Fruit fly (Drosophila melanogaster) whole organism, prepupa: ENCODE results near the gene CG18088.
A peak's percentile ranks its signal among the peaks of the same experiment; 100 is the strongest.

ENCODE experiments used
- Blimp-1 ChIP-seq: fragments of 200-800 bp; sonication (Bioruptor generic); optimal IDR thresholded peaks from 3 replicates; lab custom pipeline; 2017; ENCODE audit warnings: missing biosample characterization, missing genetic modification characterization, mild to moderate bottlenecking, moderate library complexity, missing genetic modification reagents
- CG10631 ChIP-seq: fragments of 200-800 bp; sonication (Bioruptor generic); optimal IDR thresholded peaks from 2 replicates; lab custom pipeline; 2016; ENCODE audit warnings: missing biosample characterization, missing genetic modification characterization
- CG10669 ChIP-seq: fragments of 200-800 bp; sonication (Bioruptor generic); optimal IDR thresholded peaks from 3 replicates; lab custom pipeline; 2018; ENCODE audit warnings: missing biosample characterization, mild to moderate bottlenecking, missing genetic modification characterization, moderate library complexity
- CG11294 ChIP-seq: fragments of 200-800 bp; sonication (Bioruptor generic); IDR thresholded peaks from 2 replicates; pipeline ENCODE4 v1.3.6; 2022; ENCODE audit warnings: missing biosample characterization, missing genetic modification characterization
- CG11902 ChIP-seq: fragments of 200-800 bp; sonication (Bioruptor generic); optimal IDR thresholded peaks from 3 replicates; lab custom pipeline; 2016; ENCODE audit warnings: missing biosample characterization, missing genetic modification characterization
- CG15336 ChIP-seq: fragments of 200-800 bp; sonication (Bioruptor generic); IDR thresholded peaks from 2 replicates; pipeline ENCODE4 v1.3.6; 2022; ENCODE audit warnings: missing biosample characterization, missing genetic modification characterization
- CG1621 ChIP-seq: fragments of 200-800 bp; sonication (Bioruptor generic); optimal IDR thresholded peaks from 3 replicates; lab custom pipeline; 2018; ENCODE audit warnings: missing biosample characterization, mild to moderate bottlenecking, missing genetic modification characterization
- CG16779 ChIP-seq: fragments of 200-800 bp; sonication (Bioruptor generic); optimal IDR thresholded peaks from 3 replicates; lab custom pipeline; 2017; ENCODE audit warnings: missing biosample characterization, mild to moderate bottlenecking, missing genetic modification characterization
- CG3032 ChIP-seq: fragments of 200-800 bp; optimal IDR thresholded peaks from 2 replicates; lab custom pipeline; 2019; ENCODE audit warnings: missing biosample characterization, mild to moderate bottlenecking, missing genetic modification characterization, moderate library complexity
- CG31627 ChIP-seq: fragments of 200-800 bp; sonication (Bioruptor generic); optimal IDR thresholded peaks from 3 replicates; lab custom pipeline; 2016; ENCODE audit warnings: missing biosample characterization, missing genetic modification characterization
- CG32006 ChIP-seq: fragments of 200-800 bp; sonication (Bioruptor generic); optimal IDR thresholded peaks from 3 replicates; lab custom pipeline; 2017; ENCODE audit warnings: missing biosample characterization, mild to moderate bottlenecking, missing genetic modification characterization
- CG34406 ChIP-seq: fragments of 200-800 bp; sonication (Bioruptor generic); optimal IDR thresholded peaks from 3 replicates; lab custom pipeline; 2016; ENCODE audit warnings: missing biosample characterization, missing genetic modification characterization
- CG3919 ChIP-seq: fragments of 200-800 bp; sonication (Bioruptor generic); optimal IDR thresholded peaks from 3 replicates; lab custom pipeline; 2016; ENCODE audit warnings: missing biosample characterization, missing genetic modification characterization
- CG4318 ChIP-seq: fragments of 200-800 bp; sonication (Bioruptor generic); optimal IDR thresholded peaks from 3 replicates; lab custom pipeline; 2017; ENCODE audit warnings: missing biosample characterization, mild to moderate bottlenecking, missing genetic modification characterization
- CG6163 ChIP-seq: fragments of 200-800 bp; sonication (Bioruptor generic); IDR thresholded peaks from 3 replicates; pipeline ENCODE4 v1.3.6; 2022; ENCODE audit warnings: missing biosample characterization, missing genetic modification characterization
- CG6792 ChIP-seq: fragments of 200-800 bp; sonication (Bioruptor generic); optimal IDR thresholded peaks from 3 replicates; lab custom pipeline; 2016; ENCODE audit warnings: missing biosample characterization, missing genetic modification characterization
- CG6854 ChIP-seq: fragments of 200-800 bp; sonication (Bioruptor generic); optimal IDR thresholded peaks from 2 replicates; lab custom pipeline; 2017; ENCODE audit warnings: missing biosample characterization, mild to moderate bottlenecking, missing genetic modification characterization
- CG7368 ChIP-seq: fragments of 200-800 bp; sonication (Bioruptor generic); optimal IDR thresholded peaks from 3 replicates; lab custom pipeline; 2016; ENCODE audit warnings: missing biosample characterization, missing genetic modification characterization
- CG8119 ChIP-seq: fragments of 200-800 bp; sonication (Bioruptor generic); IDR thresholded peaks from 3 replicates; pipeline ENCODE4 v1.3.6; 2022; ENCODE audit warnings: missing biosample characterization, missing genetic modification characterization
- CG8319 ChIP-seq: fragments of 200-800 bp; sonication (Bioruptor generic); optimal IDR thresholded peaks from 3 replicates; lab custom pipeline; 2016; ENCODE audit warnings: missing biosample characterization, missing genetic modification characterization
- CG8632 ChIP-seq: fragments of 200-800 bp; sonication (Bioruptor generic); optimal IDR thresholded peaks from 3 replicates; lab custom pipeline; 2016; ENCODE audit warnings: missing biosample characterization, missing genetic modification characterization
- CG9139 ChIP-seq: fragments of 200-800 bp; sonication (Bioruptor generic); optimal IDR thresholded peaks from 3 replicates; lab custom pipeline; 2017; ENCODE audit warnings: missing biosample characterization, mild to moderate bottlenecking, missing genetic modification characterization
- Eip75B ChIP-seq: fragments of 200-800 bp; sonication (Bioruptor generic); optimal IDR thresholded peaks from 3 replicates; lab custom pipeline; 2016; ENCODE audit warnings: missing biosample characterization, missing genetic modification characterization
- Eip78C ChIP-seq: fragments of 200-800 bp; sonication (Bioruptor generic); peaks from one replicate; lab custom pipeline; 2016; ENCODE audit warnings: missing biosample characterization, missing genetic modification characterization
- Ets21C ChIP-seq: fragments of 200-800 bp; sonication (Bioruptor generic); optimal IDR thresholded peaks from 3 replicates; lab custom pipeline; 2016; ENCODE audit warnings: missing biosample characterization, missing genetic modification characterization
- Ets96B ChIP-seq: fragments of 200-800 bp; optimal IDR thresholded peaks from 2 replicates; lab custom pipeline; 2019; ENCODE audit warnings: missing biosample characterization, mild to moderate bottlenecking, missing genetic modification characterization, moderate library complexity
- Gug ChIP-seq: fragments of 200-800 bp; sonication (Bioruptor generic); IDR thresholded peaks from 2 replicates; pipeline ENCODE4 v1.3.6; 2022; ENCODE audit warnings: missing biosample characterization, missing genetic modification characterization
- Hr38 ChIP-seq: sonication (Bioruptor generic); optimal IDR thresholded peaks from 2 replicates; lab custom pipeline; 2016; ENCODE audit warnings: missing biosample characterization, missing genetic modification characterization
- Hr39 ChIP-seq: fragments of 200-800 bp; sonication (Bioruptor generic); optimal IDR thresholded peaks from 2 replicates; lab custom pipeline; 2016; ENCODE audit warnings: missing biosample characterization, missing genetic modification characterization
- Hr4 ChIP-seq: fragments of 200-800 bp; sonication (Bioruptor generic); optimal IDR thresholded peaks from 3 replicates; lab custom pipeline; 2016; ENCODE audit warnings: missing biosample characterization, missing genetic modification characterization
- Lpt ChIP-seq: fragments of 200-800 bp; sonication (Bioruptor generic); optimal IDR thresholded peaks from 3 replicates; lab custom pipeline; 2016; ENCODE audit warnings: missing biosample characterization, missing genetic modification characterization
- Sox102F ChIP-seq: fragments of 200-800 bp; sonication (Bioruptor generic); optimal IDR thresholded peaks from 2 replicates; lab custom pipeline; 2016; ENCODE audit warnings: missing biosample characterization, mild to moderate bottlenecking, missing genetic modification characterization
- Sox14 ChIP-seq: fragments of 200-800 bp; sonication (Bioruptor generic); optimal IDR thresholded peaks from 3 replicates; lab custom pipeline; 2016; ENCODE audit warnings: missing biosample characterization, missing genetic modification characterization
- Sox15 ChIP-seq: fragments of 200-800 bp; sonication (Bioruptor generic); optimal IDR thresholded peaks from 3 replicates; lab custom pipeline; 2016; ENCODE audit warnings: missing biosample characterization, missing genetic modification characterization
- achi ChIP-seq: fragments of 200-800 bp; sonication (Bioruptor generic); optimal IDR thresholded peaks from 3 replicates; lab custom pipeline; 2016; ENCODE audit warnings: missing biosample characterization, missing genetic modification characterization
- acj6 ChIP-seq: fragments of 200-800 bp; sonication (Bioruptor generic); optimal IDR thresholded peaks from 3 replicates; lab custom pipeline; 2016; ENCODE audit warnings: missing biosample characterization, missing genetic modification characterization
- cyc ChIP-seq: fragments of 200-800 bp; sonication (Bioruptor generic); optimal IDR thresholded peaks from 3 replicates; lab custom pipeline; 2016; ENCODE audit warnings: missing biosample characterization, missing genetic modification characterization
- dac ChIP-seq: fragments of 200-800 bp; sonication (Bioruptor generic); optimal IDR thresholded peaks from 2 replicates; lab custom pipeline; 2017; ENCODE audit warnings: missing biosample characterization, mild to moderate bottlenecking, missing genetic modification characterization
- dsx ChIP-seq: fragments of 200-800 bp; optimal IDR thresholded peaks from 3 replicates; lab custom pipeline; 2019; ENCODE audit warnings: missing biosample characterization, mild to moderate bottlenecking, missing genetic modification characterization, moderate library complexity; ENCODE audit not compliant: poor library complexity, severe bottlenecking
- eg ChIP-seq: fragments of 200-800 bp; sonication (Bioruptor generic); IDR thresholded peaks from 3 replicates; pipeline ENCODE4 v1.3.6; 2022; ENCODE audit warnings: missing biosample characterization, missing genetic modification characterization
- esn ChIP-seq: fragments of 200-800 bp; sonication (Bioruptor generic); optimal IDR thresholded peaks from 2 replicates; lab custom pipeline; 2016; ENCODE audit warnings: missing biosample characterization, mild to moderate bottlenecking, missing genetic modification characterization, moderate library complexity
- fd59A ChIP-seq: fragments of 200-800 bp; sonication (Bioruptor generic); optimal IDR thresholded peaks from 2 replicates; lab custom pipeline; 2017; ENCODE audit warnings: missing biosample characterization, mild to moderate bottlenecking, missing genetic modification characterization, missing genetic modification reagents
- fd85E ChIP-seq: fragments of 200-800 bp; sonication (Bioruptor generic); optimal IDR thresholded peaks from 3 replicates; lab custom pipeline; 2016; ENCODE audit warnings: missing biosample characterization, missing genetic modification characterization
- fkh ChIP-seq: fragments of 200-800 bp; sonication (Bioruptor generic); optimal IDR thresholded peaks from 3 replicates; lab custom pipeline; 2017; ENCODE audit warnings: missing biosample characterization, mild to moderate bottlenecking, missing genetic modification characterization, moderate library complexity
- lz ChIP-seq: fragments of 200-800 bp; sonication (Bioruptor generic); optimal IDR thresholded peaks from 3 replicates; lab custom pipeline; 2016; ENCODE audit warnings: missing biosample characterization, missing genetic modification characterization
- net ChIP-seq: fragments of 200-800 bp; sonication (Bioruptor generic); optimal IDR thresholded peaks from 3 replicates; lab custom pipeline; 2016; ENCODE audit warnings: missing biosample characterization, missing genetic modification characterization
- salr ChIP-seq, 2 experiments: fragments of 200-800 bp; sonication (Bioruptor generic); optimal IDR thresholded peaks; 3 replicates each; lab custom pipeline; 2016 to 2018; ENCODE audit warnings: missing biosample characterization in 2 of 2, missing genetic modification characterization in 2 of 2, mild to moderate bottlenecking in 1 of 2
- spab ChIP-seq: fragments of 200-800 bp; sonication (Bioruptor generic); optimal IDR thresholded peaks from 2 replicates; lab custom pipeline; 2017; ENCODE audit warnings: missing biosample characterization, mild to moderate bottlenecking, missing genetic modification characterization, missing genetic modification reagents
- ss ChIP-seq, 2 experiments: fragments of 200-800 bp; sonication (Bioruptor generic); optimal IDR thresholded peaks; 2 replicates in 1 of 2; 3 replicates in 1 of 2; lab custom pipeline; 2017 to 2018; ENCODE audit warnings: mild to moderate bottlenecking in 2 of 2, missing biosample characterization in 2 of 2, missing genetic modification characterization in 2 of 2, moderate library complexity in 1 of 2
- svp ChIP-seq: fragments of 200-800 bp; sonication (Bioruptor generic); peaks from one replicate; lab custom pipeline; 2016; ENCODE audit warnings: missing biosample characterization, missing genetic modification characterization
- topi ChIP-seq: fragments of 200-800 bp; sonication (Bioruptor generic); optimal IDR thresholded peaks from 3 replicates; lab custom pipeline; 2016; ENCODE audit warnings: missing biosample characterization, missing genetic modification characterization
- vri ChIP-seq: fragments of 200-800 bp; sonication (Bioruptor generic); optimal IDR thresholded peaks from 3 replicates; lab custom pipeline; 2016; ENCODE audit warnings: missing biosample characterization, mild to moderate bottlenecking, missing genetic modification characterization

CG18088 gene

dm6 chr2L:8958046-8958497, 9.3 kb upstream of the CG18088 start:
- TF ChIP-seq spab (GFP tag; lab: Kevin White, UChicago) (peak; percentile 61), CG1621 (tag; lab: Kevin White, UChicago) (no peak), lz (GFP tag; lab: Kevin White, UChicago) (peak; percentile 91), eg (GFP tag; lab: Robert Waterston, UW) (peak; percentile 98), Ets21C (GFP tag; lab: Kevin White, UChicago) (peak; percentile 43), CG16779 (tag; lab: Kevin White, UChicago) (peak; percentile 87), esn (no peak), CG11294 (peak; percentile 94), CG9139 (GFP tag; lab: Kevin White, UChicago) (peak; percentile 54), CG3919 (GFP tag; lab: Kevin White, UChicago) (peak; percentile 83), Lpt (GFP tag; lab: Kevin White, UChicago) (peak; percentile 75), net (GFP tag; lab: Kevin White, UChicago) (peak; percentile 95), CG8632 (GFP tag; lab: Kevin White, UChicago) (peak; percentile 75), Hr4 (GFP tag; lab: Kevin White, UChicago) (peak; percentile 97), CG6163 (GFP tag; lab: Robert Waterston, UW) (peak; percentile 98), Sox15 (GFP tag; lab: Kevin White, UChicago) (peak; percentile 61), fd85E (no peak), Gug (peak; percentile 96), vri (GFP tag; lab: Kevin White, UChicago) (peak; percentile 25), topi (GFP tag; lab: Kevin White, UChicago) (peak; percentile 74), dac (peak; percentile 87), CG8319 (GFP tag; lab: Kevin White, UChicago) (peak; percentile 57), Hr39 (GFP tag; lab: Kevin White, UChicago) (peak; percentile 78), CG11902 (GFP tag; lab: Kevin White, UChicago) (peak; percentile 33), cyc (GFP tag; lab: Kevin White, UChicago) (peak; percentile 60), Blimp-1 (no peak), Eip75B (peak; percentile 95), CG34406 (GFP tag; lab: Kevin White, UChicago) (peak; percentile 78), CG10669 (GFP tag; lab: Kevin White, UChicago) (peak; percentile 78), dsx (no peak), CG32006 (GFP tag; lab: Kevin White, UChicago) (peak; percentile 90), CG10631 (GFP tag; lab: Kevin White, UChicago) (peak; percentile 95), CG31627 (GFP tag; lab: Kevin White, UChicago) (peak; percentile 66), CG7368 (GFP tag; lab: Kevin White, UChicago) (peak; percentile 81), achi (peak; percentile 89), Ets96B (tag; lab: Kevin White, UChicago) (peak; percentile 95), svp (GFP tag; lab: Kevin White, UChicago) (peak; percentile 89), acj6 (peak; percentile 82), Sox14 (GFP tag; lab: Kevin White, UChicago) (peak; percentile 96), CG3032 (tag; lab: Kevin White, UChicago) (no peak), CG6792 (GFP tag; lab: Kevin White, UChicago) (peak; percentile 80), CG6854 (GFP tag; lab: Kevin White, UChicago) (no peak), Sox102F (GFP tag; lab: Kevin White, UChicago) (peak; percentile 86), salr (GFP tag; optimal IDR thresholded peaks at IDR 0.05; lab: Kevin White, UChicago) (peak; percentile 68 to 91), CG4318 (peak; percentile 69), fkh (GFP tag; lab: Kevin White, UChicago) (peak; percentile 40), fd59A (peak; percentile 59), CG8119 (GFP tag; lab: Robert Waterston, UW) (peak; percentile 99), Eip78C (peak; percentile 96), Hr38 (no peak), CG15336 (GFP tag; lab: Robert Waterston, UW) (peak; percentile 99), ss (GFP tag; optimal IDR thresholded peaks at IDR 0.05; lab: Kevin White, UChicago) (peak in 1 of 2 experiments; percentile 33)
